Worm (Caenorhabditis elegans) whole organism, midembryonic: ENCODE data around the gene Y37D8A.5.

Experiments used
- cog-1 ChIP-seq: sonication (generic microtip); optimal IDR thresholded peaks from 2 replicates; lab custom pipeline; 2016; ENCODE audit warnings: missing genetic modification characterization, missing compliant biosample characterization
- flt-1 ChIP-seq: fragments of 200-800 bp; sonication (Bioruptor generic); IDR thresholded peaks from 2 replicates; pipeline ENCODE4 v1.3.6; 2022; ENCODE audit warnings: missing genetic modification characterization, missing compliant biosample characterization
- klf-2 ChIP-seq: fragments of 200-800 bp; sonication (Bioruptor generic); conservative IDR thresholded peaks from 2 replicates; pipeline ENCODE4 v1.3.6; 2022; ENCODE audit warnings: missing genetic modification reagents, missing genetic modification characterization, missing compliant biosample characterization
- ztf-23 ChIP-seq: fragments of 200-800 bp; sonication (Bioruptor generic); IDR thresholded peaks from 2 replicates; pipeline ENCODE4 v1.3.6; 2022; ENCODE audit warnings: missing genetic modification reagents, missing genetic modification characterization, missing compliant biosample characterization

- TF ChIP-seq klf-2 (GFP tag; lab: Robert Waterston, UW) (no peak), cog-1 (no peak), ztf-23 (GFP tag; lab: Robert Waterston, UW) (no peak), flt-1 (no peak)
Measured at ce11 chrIII:12864648-12865047, 9.4 kb upstream of the Y37D8A.5 start, which contains the start of gene Y37D8A.8.
